Worm (Caenorhabditis elegans) whole organism, early embryonic: ENCODE measurements around the gene nlp-27.

Source experiments
- ama-1 ChIP-seq: fragments of 150-350 bp; optimal IDR thresholded peaks from 2 replicates; lab custom pipeline; 2014
- ceh-13 ChIP-seq: fragments of 200-800 bp; sonication (Bioruptor generic); optimal IDR thresholded peaks from 2 replicates; lab custom pipeline; 2018; ENCODE audit warnings: mild to moderate bottlenecking, missing genetic modification characterization, missing compliant biosample characterization
- ceh-36 ChIP-seq: sonication (generic microtip); optimal IDR thresholded peaks from 2 replicates; lab custom pipeline; 2016; ENCODE audit warnings: missing genetic modification characterization, inconsistent platforms, missing compliant biosample characterization
- ets-7 ChIP-seq: sonication (generic microtip); optimal IDR thresholded peaks from 2 replicates; lab custom pipeline; 2016; ENCODE audit warnings: missing genotype, missing genetic modification characterization, missing compliant biosample characterization
- hmbx-1 ChIP-seq: sonication (generic microtip); optimal IDR thresholded peaks from 2 replicates; lab custom pipeline; 2016; ENCODE audit warnings: mild to moderate bottlenecking, missing genetic modification characterization, missing compliant biosample characterization
- tra-4 ChIP-seq: sonication (generic microtip); optimal IDR thresholded peaks from 2 replicates; lab custom pipeline; 2017; ENCODE audit warnings: missing genetic modification characterization, missing compliant biosample characterization

DNA sequence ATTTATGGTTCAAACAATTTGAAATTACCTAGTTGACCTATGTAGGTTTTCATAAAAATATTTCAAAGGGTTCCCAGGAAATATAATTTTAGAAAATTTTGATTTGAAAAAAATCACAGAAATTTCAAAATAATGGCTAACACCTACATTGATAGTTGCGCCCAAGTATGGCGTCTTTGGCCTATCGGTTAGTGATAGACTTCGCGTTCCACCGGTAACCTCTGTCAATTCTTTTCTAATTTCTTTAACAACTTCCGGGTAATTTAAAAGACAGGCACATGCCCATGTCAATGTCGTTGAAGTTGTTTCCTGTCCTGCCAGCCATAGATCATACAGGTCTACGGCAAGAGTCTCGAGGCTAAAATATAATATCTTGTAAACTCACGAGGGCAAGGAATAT is 20.2 kb upstream of the nlp-27 start:
- TF ChIP-seq ama-1 (lab: Kevin White, UChicago): no peak
- no peak for TF ChIP-seq ceh-36 (tag; lab: Kevin White, UChicago)
- TF ChIP-seq tra-4 (tag; lab: Kevin White, UChicago): no peak
- TF ChIP-seq ceh-13 (GFP tag; lab: Kevin White, UChicago): no peak
- no peak for TF ChIP-seq hmbx-1 (tag; lab: Kevin White, UChicago)
- TF ChIP-seq ets-7 (tag; lab: Kevin White, UChicago): no peak
